Worm (Caenorhabditis elegans) whole organism, late embryonic: ENCODE results near the gene nlp-68.

Experiments used
- npax-4 ChIP-seq: sonication (generic microtip); optimal IDR thresholded peaks from 2 replicates; lab custom pipeline; 2016; ENCODE audit warnings: missing genetic modification characterization, missing compliant biosample characterization
- odd-2 ChIP-seq: sonication (generic microtip); optimal IDR thresholded peaks from 2 replicates; lab custom pipeline; 2017; ENCODE audit warnings: antibody characterized with exemption, mild to moderate bottlenecking, missing genetic modification characterization, missing compliant biosample characterization

ce11 chrIII:10583483-10583882, 44.5 kb upstream of the nlp-68 start:
- TF ChIP-seq odd-2 (tag; lab: Kevin White, UChicago): no peak
- no peak for TF ChIP-seq npax-4 (tag; lab: Kevin White, UChicago)
